Fruit fly (Drosophila melanogaster) Kc167 (cell line): ENCODE measurements around the gene CG7011.

Experiments
- Myc ChIP-seq: fragments of >200 bp; optimal IDR thresholded peaks from 2 replicates; lab custom pipeline; 2017; ENCODE audit warnings: missing external identifiers
- Sin3A ChIP-seq: fragments of >200 bp; optimal IDR thresholded peaks from 2 replicates; lab custom pipeline; 2018; ENCODE audit warnings: missing external identifiers
- h ChIP-seq: fragments of >200 bp; optimal IDR thresholded peaks from 3 replicates; lab custom pipeline; 2018; ENCODE audit warnings: missing external identifiers
- insv ChIP-seq: fragments of >200 bp; optimal IDR thresholded peaks from 3 replicates; lab custom pipeline; 2018; ENCODE audit warnings: missing external identifiers
- psq ChIP-seq: fragments of >200 bp; optimal IDR thresholded peaks from 2 replicates; lab custom pipeline; 2017; ENCODE audit warnings: missing external identifiers
- ttk ChIP-seq: sonication (Bioruptor generic); optimal IDR thresholded peaks from 2 replicates; lab custom pipeline; 2017; ENCODE audit warnings: missing external identifiers

The CG7011 gene

DNA sequence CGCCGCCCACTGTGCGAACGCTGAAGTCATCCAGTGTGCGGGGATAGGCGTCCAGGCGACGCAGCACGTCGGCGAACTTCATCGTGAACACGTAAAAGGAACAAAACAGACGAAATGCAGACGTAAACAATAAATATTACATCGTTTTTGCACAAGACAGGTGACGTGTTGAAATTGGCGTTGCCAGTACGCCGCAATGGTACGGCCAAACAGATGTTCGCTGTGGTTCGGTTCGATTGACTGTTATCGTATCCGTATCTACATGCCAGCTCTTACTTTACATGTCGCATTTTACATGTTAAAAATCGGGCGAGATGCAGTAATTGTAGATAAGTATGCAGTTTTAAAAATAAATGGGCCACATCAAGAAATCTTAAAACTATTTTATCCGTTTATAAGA, at the start of gene CG7011:
Gene CG7011 (minus strand): TSS at position 215 of the 400 bp plus-strand sequence.
- TF ChIP-seq h (lab: Kevin White, UChicago) (no peak), Myc (lab: Kevin White, UChicago) (no peak), Sin3A (lab: Kevin White, UChicago) (no peak), psq (no peak), insv (lab: Kevin White, UChicago) (no peak), ttk (no peak)

dm6 chr3L:15211845-15212619, 48.6 kb upstream of the CG7011 start:
- TF ChIP-seq ttk (no peak), psq (no peak), insv (lab: Kevin White, UChicago) (no peak), Myc (lab: Kevin White, UChicago) (no peak), h (lab: Kevin White, UChicago) (no peak), Sin3A (lab: Kevin White, UChicago) (no peak)

DNA sequence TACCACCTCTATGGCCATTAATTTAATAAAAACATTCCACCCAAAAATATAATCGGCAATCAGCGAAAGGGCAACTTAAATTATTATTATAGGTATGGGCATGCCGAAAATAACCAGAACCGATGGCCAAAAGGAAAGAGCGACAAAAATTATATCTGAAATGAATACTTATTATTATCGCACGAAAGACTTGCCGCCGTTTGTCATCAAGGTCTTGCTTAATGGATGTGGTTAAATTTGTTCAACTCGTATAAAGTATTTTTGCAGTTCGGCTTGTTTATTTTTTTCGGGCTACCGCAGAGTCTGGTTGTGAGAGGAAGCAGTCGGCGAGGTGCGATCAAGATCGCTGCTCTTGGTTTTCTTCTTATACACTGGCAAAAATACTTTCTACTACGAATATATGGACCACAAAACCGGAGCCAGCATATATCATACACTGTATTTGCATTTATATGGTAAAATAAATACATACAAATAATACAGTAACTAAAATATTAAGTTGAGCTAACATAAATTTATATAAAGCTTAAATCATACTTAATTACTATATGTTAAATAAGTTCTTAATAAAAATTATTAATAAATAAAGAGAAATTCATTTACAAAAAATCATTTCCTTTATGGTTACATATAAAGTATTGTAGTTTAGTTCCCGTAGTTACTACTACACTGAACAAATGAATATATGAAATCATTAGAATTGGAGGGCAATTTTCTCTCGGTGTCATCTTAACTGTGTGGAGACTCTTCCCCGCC, 45.4 kb upstream of the CG7011 start:
- TF ChIP-seq h (lab: Kevin White, UChicago) (no peak), Sin3A (lab: Kevin White, UChicago) (no peak), ttk (no peak), psq (no peak), Myc (lab: Kevin White, UChicago) (no peak), insv (lab: Kevin White, UChicago) (no peak)

DNA sequence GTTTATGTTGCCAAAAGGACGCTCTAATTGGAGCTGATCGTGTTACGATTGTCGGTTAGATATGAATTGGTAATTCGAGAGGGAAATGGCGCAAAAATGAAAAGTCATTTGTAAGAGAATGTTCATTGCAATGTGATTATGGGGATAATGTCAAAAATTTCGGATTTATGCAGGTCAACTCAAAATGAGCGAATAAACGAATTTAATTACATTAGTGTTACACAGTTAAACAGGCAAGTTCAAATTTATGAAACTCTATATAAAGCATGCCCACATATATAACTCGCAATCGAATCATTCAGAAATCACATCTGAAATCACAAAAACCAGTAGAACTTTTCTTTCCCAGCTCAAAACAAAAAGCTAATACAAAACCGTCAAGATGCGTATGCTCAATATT, 44.1 kb upstream of the CG7011 start, which contains the start of gene Prx1:
Gene Prx1 (plus strand): TSS at position 301 of the 400 bp plus-strand sequence.
- no peak for TF ChIP-seq psq

DNA sequence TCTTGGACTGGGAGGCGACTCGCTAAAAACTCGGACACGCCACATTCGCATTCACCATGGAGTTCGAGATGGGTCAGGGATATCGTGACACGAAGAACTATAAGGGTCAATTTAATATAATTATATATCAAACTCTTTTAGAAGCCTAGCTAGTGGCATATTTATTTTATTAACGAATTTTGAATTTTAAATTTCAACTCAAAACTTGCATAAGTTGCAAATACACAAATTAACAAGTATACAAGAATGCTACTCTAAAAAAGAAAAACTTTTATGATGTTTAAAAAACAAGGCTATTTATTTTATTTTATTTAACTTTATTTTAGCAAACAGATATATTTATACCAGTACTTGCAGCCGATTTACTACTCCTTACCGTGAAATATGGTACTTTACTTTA, 42.6 kb upstream of the CG7011 start:
- no peak for TF ChIP-seq Sin3A (lab: Kevin White, UChicago)
- TF ChIP-seq Myc (lab: Kevin White, UChicago): no peak
- TF ChIP-seq psq: no peak
- no peak for TF ChIP-seq insv (lab: Kevin White, UChicago)
- no peak for TF ChIP-seq h (lab: Kevin White, UChicago)
- no peak for TF ChIP-seq ttk

- TF ChIP-seq Sin3A (lab: Kevin White, UChicago) (no peak), Myc (lab: Kevin White, UChicago) (no peak), insv (lab: Kevin White, UChicago) (no peak), psq (no peak), h (lab: Kevin White, UChicago) (no peak), ttk (no peak)
These were observed 40.2 kb upstream of the CG7011 start for dm6 chr3L:15203585-15203984.

DNA sequence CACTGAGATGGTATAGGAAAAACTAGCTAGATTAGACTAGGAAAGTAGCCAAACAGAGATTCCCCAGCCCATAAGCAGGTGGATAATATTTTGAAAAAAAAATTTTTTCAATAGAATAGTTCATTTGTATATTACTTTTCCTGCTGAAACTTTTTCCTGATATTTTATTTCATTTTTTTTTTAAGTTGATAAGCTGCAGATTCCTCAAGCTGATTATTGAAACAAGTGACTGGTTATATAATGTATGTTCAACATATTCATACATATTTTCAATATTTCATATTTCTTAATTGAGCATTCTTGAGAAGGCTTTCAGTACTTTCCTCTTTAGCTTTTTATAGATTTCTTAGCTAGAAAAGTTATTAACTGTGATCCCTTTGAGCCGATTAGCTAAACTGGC, 39.7 kb upstream of the CG7011 start:
- no peak for TF ChIP-seq h (lab: Kevin White, UChicago)
- no peak for TF ChIP-seq ttk
- no peak for TF ChIP-seq insv (lab: Kevin White, UChicago)
- TF ChIP-seq psq: no peak
- no peak for TF ChIP-seq Myc (lab: Kevin White, UChicago)
- TF ChIP-seq Sin3A (lab: Kevin White, UChicago): no peak

DNA sequence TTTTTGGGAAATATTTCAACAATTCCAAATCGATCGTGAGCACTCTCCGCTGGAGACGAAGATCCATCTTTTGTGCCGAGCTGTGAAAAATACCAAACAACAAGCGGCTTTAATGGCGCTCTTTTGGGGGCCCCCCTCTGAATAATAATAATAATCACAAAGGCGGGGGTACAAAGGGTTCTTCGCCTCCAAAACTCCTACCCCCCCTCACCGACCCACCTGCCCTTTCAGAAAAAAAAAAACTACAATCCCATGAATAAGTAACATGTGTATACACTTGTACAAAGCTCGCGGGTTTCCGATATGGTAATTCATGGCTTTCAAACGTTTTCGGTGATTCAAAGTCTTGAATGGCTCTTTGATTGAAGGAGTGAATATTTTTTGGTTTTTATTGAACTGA, 37.9 kb upstream of the CG7011 start:
- TF ChIP-seq insv (lab: Kevin White, UChicago) (no peak), Myc (lab: Kevin White, UChicago) (no peak), Sin3A (lab: Kevin White, UChicago) (no peak), h (lab: Kevin White, UChicago) (no peak), ttk (no peak), psq (no peak)

dm6 chr3L:15200280-15200987, 37.0 kb upstream of the CG7011 start:
- TF ChIP-seq h (lab: Kevin White, UChicago) (no peak), psq (no peak), insv (lab: Kevin White, UChicago) (no peak), ttk (no peak), Myc (lab: Kevin White, UChicago) (no peak), Sin3A (lab: Kevin White, UChicago) (no peak)

dm6 chr3L:15199216-15200090, 36.0 kb upstream of the CG7011 start:
- TF ChIP-seq psq: no peak
- no peak for TF ChIP-seq Sin3A (lab: Kevin White, UChicago)
- TF ChIP-seq Myc (lab: Kevin White, UChicago): no peak
- no peak for TF ChIP-seq insv (lab: Kevin White, UChicago)
- TF ChIP-seq ttk: no peak
- no peak for TF ChIP-seq h (lab: Kevin White, UChicago)

- no peak for TF ChIP-seq Myc (lab: Kevin White, UChicago)
- TF ChIP-seq ttk: no peak
- TF ChIP-seq h (lab: Kevin White, UChicago): no peak
- TF ChIP-seq psq: no peak
- TF ChIP-seq Sin3A (lab: Kevin White, UChicago): no peak
- no peak for TF ChIP-seq insv (lab: Kevin White, UChicago)
These were observed 34.5 kb upstream of the CG7011 start for dm6 chr3L:15197978-15198377.
